Worm (Caenorhabditis elegans) whole organism, young adult: ENCODE measurements around the gene algn-5.

ENCODE experiments used
- B0261.1 ChIP-seq: sonication (generic microtip); optimal IDR thresholded peaks from 2 replicates; lab custom pipeline; 2016; ENCODE audit warnings: mild to moderate bottlenecking, missing genetic modification characterization, moderate library complexity, missing compliant biosample characterization
- B0336.3 ChIP-seq: fragments of 200-800 bp; sonication (Bioruptor generic); IDR thresholded peaks from 2 replicates; pipeline ENCODE4 v1.3.6; 2022; ENCODE audit warnings: missing genetic modification characterization, missing compliant biosample characterization
- C06A6.2 ChIP-seq: fragments of 200-800 bp; sonication (Bioruptor generic); conservative IDR thresholded peaks from 2 replicates; pipeline ENCODE4 v1.3.6; 2022; ENCODE audit warnings: missing genetic modification characterization, missing compliant biosample characterization
- D2030.7 ChIP-seq: fragments of 200-800 bp; sonication (Bioruptor generic); IDR thresholded peaks from 2 replicates; pipeline ENCODE4 v1.3.6; 2022; ENCODE audit warnings: missing genetic modification reagents, missing genetic modification characterization, missing compliant biosample characterization
- F55B11.4 ChIP-seq: sonication (generic microtip); optimal IDR thresholded peaks from 2 replicates; lab custom pipeline; 2016; ENCODE audit warnings: missing compliant biosample characterization, missing genetic modification characterization, borderline replicate concordance; ENCODE audit not compliant: insufficient read depth
- F57A8.1 ChIP-seq: fragments of 200-800 bp; sonication (Bioruptor generic); optimal IDR thresholded peaks from 2 replicates; lab custom pipeline; 2018; ENCODE audit warnings: mild to moderate bottlenecking, missing genetic modification characterization, moderate library complexity, missing compliant biosample characterization
- T07F8.4 ChIP-seq: sonication (generic microtip); optimal IDR thresholded peaks from 2 replicates; lab custom pipeline; 2016; ENCODE audit warnings: mild to moderate bottlenecking, missing genetic modification characterization, moderate library complexity, missing compliant biosample characterization
- T26A5.8 ChIP-seq: sonication (generic microtip); optimal IDR thresholded peaks from 2 replicates; lab custom pipeline; 2016; ENCODE audit warnings: missing genetic modification characterization, missing compliant biosample characterization
- Y56A3A.18 ChIP-seq: fragments of 200-800 bp; sonication (Bioruptor generic); IDR thresholded peaks from 2 replicates; pipeline ENCODE4 v1.3.6; 2022; ENCODE audit warnings: missing genetic modification reagents, missing genetic modification characterization, missing compliant biosample characterization
- Y67H2A.10 ChIP-seq: fragments of 200-800 bp; sonication (Bioruptor generic); conservative IDR thresholded peaks from 2 replicates; pipeline ENCODE4 v1.3.6; 2022; ENCODE audit warnings: missing genetic modification reagents, missing genetic modification characterization, missing compliant biosample characterization
- Y95B8A.8 ChIP-seq: fragments of 200-800 bp; sonication (Bioruptor generic); IDR thresholded peaks from 2 replicates; pipeline ENCODE4 v1.3.6; 2022; ENCODE audit warnings: missing genetic modification reagents, missing genetic modification characterization, missing compliant biosample characterization
- ZK185.1 ChIP-seq: sonication (generic microtip); optimal IDR thresholded peaks from 2 replicates; lab custom pipeline; 2016; ENCODE audit warnings: mild to moderate bottlenecking, missing genetic modification characterization, missing compliant biosample characterization; ENCODE audit not compliant: poor library complexity, severe bottlenecking
- akir-1 ChIP-seq: fragments of 200-800 bp; sonication (Bioruptor generic); optimal IDR thresholded peaks from 2 replicates; lab custom pipeline; 2018; ENCODE audit warnings: mild to moderate bottlenecking, missing genetic modification characterization, moderate library complexity, missing compliant biosample characterization
- ama-1 ChIP-seq, 3 experiments: fragments of 150-350 bp in 1 of 3; sonication (generic microtip) in 2 of 3; optimal IDR thresholded peaks; 2 replicates each; lab custom pipeline; 2014 to 2018; ENCODE audit warnings: missing biosample characterization in 2 of 3, missing genetic modification characterization in 2 of 3, missing genetic modification reagents in 2 of 3
- athp-1 ChIP-seq: sonication (generic microtip); optimal IDR thresholded peaks from 2 replicates; lab custom pipeline; 2017; ENCODE audit warnings: mild to moderate bottlenecking, missing genetic modification characterization, missing compliant biosample characterization
- attf-5 ChIP-seq: fragments of 200-800 bp; sonication (Bioruptor generic); optimal IDR thresholded peaks from 2 replicates; lab custom pipeline; 2018; ENCODE audit warnings: mild to moderate bottlenecking, missing genetic modification characterization, missing compliant biosample characterization
- ccch-3 ChIP-seq: fragments of 200-800 bp; sonication (Bioruptor generic); optimal IDR thresholded peaks from 2 replicates; lab custom pipeline; 2018; ENCODE audit warnings: mild to moderate bottlenecking, missing genetic modification characterization, missing compliant biosample characterization
- cebp-1 ChIP-seq, 2 experiments: fragments of 200-800 bp in 1 of 2; sonication (Bioruptor generic) in 1 of 2; sonication (generic microtip) in 1 of 2; IDR thresholded peaks in 1 of 2; optimal IDR thresholded peaks in 1 of 2; 2 replicates each; pipeline versions ENCODE4 v1.3.6 to Lab custom; 2017 to 2022; ENCODE audit warnings: missing compliant biosample characterization in 2 of 2, missing genetic modification characterization in 2 of 2, mild to moderate bottlenecking in 1 of 2, missing genetic modification reagents in 1 of 2, moderate library complexity in 1 of 2
- cebp-2 ChIP-seq: fragments of 200-800 bp; sonication (Bioruptor generic); IDR thresholded peaks from 2 replicates; pipeline ENCODE4 v1.3.6; 2022; ENCODE audit warnings: missing genetic modification characterization, missing compliant biosample characterization
- ceh-27 ChIP-seq: fragments of 200-800 bp; sonication (Bioruptor generic); optimal IDR thresholded peaks from 2 replicates; lab custom pipeline; 2018; ENCODE audit warnings: mild to moderate bottlenecking, missing genetic modification characterization, moderate library complexity, missing compliant biosample characterization
- ceh-91 ChIP-seq: fragments of 200-800 bp; sonication (Bioruptor generic); IDR thresholded peaks from 2 replicates; pipeline ENCODE4 v1.3.6; 2022; ENCODE audit warnings: missing genetic modification reagents, missing genetic modification characterization, missing compliant biosample characterization
- dox-1 ChIP-seq: fragments of 200-800 bp; sonication (Bioruptor generic); IDR thresholded peaks from 2 replicates; pipeline ENCODE4 v1.3.6; 2022; ENCODE audit warnings: missing genetic modification reagents, missing genetic modification characterization, missing compliant biosample characterization
- dpff-1 ChIP-seq: sonication (generic microtip); optimal IDR thresholded peaks from 2 replicates; lab custom pipeline; 2017; ENCODE audit warnings: mild to moderate bottlenecking, missing genetic modification characterization, missing compliant biosample characterization
- dpl-1 ChIP-seq: fragments of 150-350 bp; optimal IDR thresholded peaks from 2 replicates; lab custom pipeline; 2014; ENCODE audit warnings: missing biosample characterization, missing genetic modification reagents, missing genetic modification characterization
- efl-1 ChIP-seq: fragments of 150-350 bp; optimal IDR thresholded peaks from 2 replicates; lab custom pipeline; 2014; ENCODE audit warnings: missing biosample characterization, missing genetic modification reagents, missing genetic modification characterization
- fkh-3 ChIP-seq: sonication (generic microtip); optimal IDR thresholded peaks from 2 replicates; lab custom pipeline; 2016; ENCODE audit warnings: mild to moderate bottlenecking, missing genetic modification characterization, missing compliant biosample characterization
- hlh-12 ChIP-seq: sonication (generic microtip); optimal IDR thresholded peaks from 2 replicates; lab custom pipeline; 2016; ENCODE audit warnings: missing genetic modification characterization, missing compliant biosample characterization
- hlh-26 ChIP-seq: fragments of 200-800 bp; sonication (Bioruptor generic); conservative IDR thresholded peaks from 2 replicates; pipeline ENCODE4 v1.3.6; 2022; ENCODE audit warnings: missing genetic modification reagents, missing genetic modification characterization, missing compliant biosample characterization
- hrde-1 ChIP-seq: sonication (generic microtip); optimal IDR thresholded peaks from 2 replicates; lab custom pipeline; 2016; ENCODE audit warnings: missing genetic modification characterization, mild to moderate bottlenecking, missing compliant biosample characterization, moderate library complexity, missing genotype, missing genetic modification reagents, borderline replicate concordance
- hsf-1 ChIP-seq: fragments of 200-800 bp; sonication (Bioruptor generic); IDR thresholded peaks from 2 replicates; pipeline ENCODE4 v1.3.6; 2022; ENCODE audit warnings: missing genetic modification reagents, missing genetic modification characterization, missing compliant biosample characterization
- let-526 ChIP-seq: fragments of 200-800 bp; sonication (Bioruptor generic); IDR thresholded peaks from 2 replicates; pipeline ENCODE4 v1.3.6; 2022; ENCODE audit warnings: missing genetic modification reagents, missing genetic modification characterization, missing compliant biosample characterization
- lin-35 ChIP-seq, 3 experiments: fragments of 150-350 bp in 2 of 3; sonication (generic microtip) in 1 of 3; optimal IDR thresholded peaks; 2 replicates each; lab custom pipeline; 2014 to 2018; ENCODE audit warnings: missing biosample characterization in 3 of 3, missing genetic modification characterization in 3 of 3, missing genetic modification reagents in 3 of 3
- lin-40 ChIP-seq: sonication (generic microtip); optimal IDR thresholded peaks from 2 replicates; lab custom pipeline; 2016; ENCODE audit warnings: missing genetic modification characterization, mild to moderate bottlenecking, missing compliant biosample characterization, missing genotype, missing genetic modification reagents
- lsl-1 ChIP-seq: fragments of 200-800 bp; sonication (Bioruptor generic); optimal IDR thresholded peaks from 2 replicates; lab custom pipeline; 2018; ENCODE audit warnings: mild to moderate bottlenecking, missing genetic modification characterization, moderate library complexity, missing compliant biosample characterization
- lsy-27 ChIP-seq: sonication (generic microtip); optimal IDR thresholded peaks from 2 replicates; lab custom pipeline; 2017; ENCODE audit warnings: missing genetic modification characterization, mild to moderate bottlenecking, missing compliant biosample characterization, antibody characterized with exemption, missing genotype, borderline replicate concordance; ENCODE audit not compliant: insufficient read depth
- madf-8 ChIP-seq: fragments of 200-800 bp; sonication (Bioruptor generic); conservative IDR thresholded peaks from 2 replicates; pipeline ENCODE4 v1.3.6; 2022; ENCODE audit warnings: missing genetic modification reagents, missing genetic modification characterization, missing compliant biosample characterization
- mcd-1 ChIP-seq: fragments of 200-800 bp; sonication (Bioruptor generic); IDR thresholded peaks from 2 replicates; pipeline ENCODE4 v1.3.6; 2022; ENCODE audit warnings: missing genetic modification reagents, missing genetic modification characterization, missing compliant biosample characterization
- mxl-1 ChIP-seq: sonication (generic microtip); optimal IDR thresholded peaks from 2 replicates; lab custom pipeline; 2016; ENCODE audit warnings: missing genetic modification characterization, missing compliant biosample characterization
- nhr-27 ChIP-seq: fragments of 200-800 bp; sonication (Bioruptor generic); optimal IDR thresholded peaks from 2 replicates; lab custom pipeline; 2018; ENCODE audit warnings: mild to moderate bottlenecking, missing genetic modification characterization, moderate library complexity, missing compliant biosample characterization
- pha-4 ChIP-seq: fragments of 150-350 bp; sonication (generic microtip); optimal IDR thresholded peaks from 2 replicates; lab custom pipeline; 2014; ENCODE audit warnings: missing biosample characterization, missing genetic modification reagents, missing genetic modification characterization
- sptf-2 ChIP-seq: fragments of 200-800 bp; sonication (Bioruptor generic); optimal IDR thresholded peaks from 2 replicates; lab custom pipeline; 2018; ENCODE audit warnings: mild to moderate bottlenecking, missing genetic modification characterization, missing compliant biosample characterization
- unc-130 ChIP-seq: sonication (generic microtip); optimal IDR thresholded peaks from 2 replicates; lab custom pipeline; 2016; ENCODE audit warnings: missing genetic modification reagents, missing genetic modification characterization, missing compliant biosample characterization
- xnd-1 ChIP-seq: sonication (generic microtip); optimal IDR thresholded peaks from 2 replicates; lab custom pipeline; 2016; ENCODE audit warnings: missing genotype, missing genetic modification reagents, missing genetic modification characterization, missing compliant biosample characterization
- zim-3 ChIP-seq: sonication (generic microtip); optimal IDR thresholded peaks from 2 replicates; lab custom pipeline; 2017; ENCODE audit warnings: mild to moderate bottlenecking, missing genetic modification characterization, moderate library complexity, missing compliant biosample characterization
- ztf-22 ChIP-seq: fragments of 200-800 bp; sonication (Bioruptor generic); optimal IDR thresholded peaks from 2 replicates; lab custom pipeline; 2018; ENCODE audit warnings: mild to moderate bottlenecking, missing genetic modification characterization, moderate library complexity, missing compliant biosample characterization
- ztf-26 ChIP-seq: sonication (generic microtip); optimal IDR thresholded peaks from 2 replicates; lab custom pipeline; 2017; ENCODE audit warnings: missing genetic modification characterization, missing compliant biosample characterization
- ztf-3 ChIP-seq: fragments of 200-800 bp; sonication (Bioruptor generic); optimal IDR thresholded peaks from 2 replicates; lab custom pipeline; 2018; ENCODE audit warnings: mild to moderate bottlenecking, missing genetic modification characterization, missing compliant biosample characterization

Gene algn-5

DNA sequence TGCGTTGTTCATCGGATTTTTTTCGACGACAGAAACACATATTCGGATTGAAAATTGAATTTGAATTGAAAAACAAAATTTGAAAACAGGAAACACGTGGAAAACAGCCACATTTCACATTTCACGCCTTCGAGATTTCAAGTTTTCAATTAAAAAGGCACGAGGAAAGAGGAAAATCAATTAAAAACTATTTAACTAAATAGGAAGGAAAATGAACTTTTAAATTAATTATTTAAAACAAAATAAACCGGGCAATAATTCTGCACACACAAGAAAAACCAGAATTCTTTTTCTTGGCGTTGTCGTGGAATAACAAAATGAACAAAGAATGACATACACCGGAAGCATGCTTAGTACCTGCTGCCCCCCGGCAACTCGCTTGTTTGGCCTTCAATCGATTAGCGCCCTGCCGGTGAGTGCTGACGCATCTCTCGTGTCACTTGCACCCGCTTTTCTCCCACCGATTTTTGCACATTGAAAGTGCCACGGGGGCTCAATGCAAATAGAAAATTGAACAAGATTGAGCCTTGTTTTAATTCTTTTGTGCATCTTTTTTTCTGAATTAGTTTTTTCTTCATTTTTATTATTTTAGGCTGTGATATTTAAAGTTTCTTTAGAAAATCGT, 678 bp upstream of the algn-5 start, which contains the start of gene Y45G5AM.9 (continued):
- TF ChIP-seq hsf-1 (GFP tag; lab: Robert Waterston, UW) (no peak), ama-1 (optimal IDR thresholded peaks at IDR 0.05; lab: Kevin White, UChicago) (no peak), ama-1 (GFP tag; optimal IDR thresholded peaks at IDR 0.05; lab: Kevin White, UChicago) (no peak), madf-8 (no peak), ztf-3 (GFP tag; lab: Kevin White, UChicago) (no peak), unc-130 (no peak), ceh-27 (peak; percentile 62), ZK185.1 (no peak), sptf-2 (no peak), ztf-22 (GFP tag; lab: Kevin White, UChicago) (no peak), dpff-1 (no peak), mcd-1 (GFP tag; lab: Robert Waterston, UW) (peak; percentile 79), F57A8.1 (GFP tag; lab: Kevin White, UChicago) (no peak), T26A5.8 (tag; lab: Kevin White, UChicago) (no peak), D2030.7 (no peak), akir-1 (GFP tag; lab: Kevin White, UChicago) (no peak), hrde-1 (tag; lab: Kevin White, UChicago) (no peak), Y95B8A.8 (no peak), mxl-1 (tag; lab: Kevin White, UChicago) (no peak), xnd-1 (tag; lab: Kevin White, UChicago) (no peak), dox-1 (GFP tag; lab: Robert Waterston, UW) (peak; percentile 57; the same call in 1 of the 2 replicates), C06A6.2 (GFP tag; lab: Robert Waterston, UW) (no peak), athp-1 (no peak), hlh-26 (GFP tag; lab: Robert Waterston, UW) (no peak), dpl-1 (GFP tag; lab: Kevin White, UChicago) (peak; percentile 12), let-526 (no peak), lin-35 (GFP tag; optimal IDR thresholded peaks at IDR 0.05; lab: Kevin White, UChicago) (peak in 1 of 3 experiments; percentile 74), hlh-12 (tag; lab: Kevin White, UChicago) (no peak), Y56A3A.18 (GFP tag; lab: Robert Waterston, UW) (no peak), pha-4 (tag; lab: Kevin White, UChicago) (no peak), F55B11.4 (tag; lab: Kevin White, UChicago) (no peak), Y67H2A.10 (GFP tag; lab: Robert Waterston, UW) (no peak), ccch-3 (GFP tag; lab: Kevin White, UChicago) (no peak), B0336.3 (GFP tag; lab: Robert Waterston, UW) (peak; percentile 45; the same call in 1 of the 2 replicates), cebp-2 (no peak), zim-3 (no peak), efl-1 (GFP tag; lab: Kevin White, UChicago) (peak; percentile 36), attf-5 (GFP tag; lab: Kevin White, UChicago) (peak; percentile 79), T07F8.4 (tag; lab: Kevin White, UChicago) (no peak), ceh-91 (GFP tag; lab: Robert Waterston, UW) (no peak), lin-40 (tag; lab: Kevin White, UChicago) (peak; percentile 79), nhr-27 (tag; lab: Kevin White, UChicago) (no peak), fkh-3 (no peak), lsl-1 (GFP tag; lab: Kevin White, UChicago) (no peak), ztf-26 (tag; lab: Kevin White, UChicago) (peak; percentile 29), B0261.1 (tag; lab: Kevin White, UChicago) (no peak), cebp-1 (GFP tag; IDR thresholded peaks at IDR 0.05; lab: Robert Waterston, UW) (no peak), cebp-1 (tag; optimal IDR thresholded peaks at IDR 0.05; lab: Kevin White, UChicago) (peak; percentile 77), lsy-27 (tag; lab: Kevin White, UChicago) (no peak)
